Fruit fly (Drosophila melanogaster) whole organism, wandering third instar larva: ENCODE measurements around the gene SecCl.

Experiments
- CrebA ChIP-seq: fragments of 200-800 bp; sonication (Bioruptor generic); optimal IDR thresholded peaks from 2 replicates; lab custom pipeline; 2016; ENCODE audit warnings: missing biosample characterization, mild to moderate bottlenecking, missing genetic modification characterization, borderline replicate concordance
- Dfd ChIP-seq: fragments of >200 bp; optimal IDR thresholded peaks from 2 replicates; lab custom pipeline; 2017; ENCODE audit warnings: missing biosample characterization, missing genetic modification characterization
- HLH106 ChIP-seq: fragments of 200-800 bp; optimal IDR thresholded peaks from 3 replicates; lab custom pipeline; 2019; ENCODE audit warnings: missing biosample characterization, mild to moderate bottlenecking, missing genetic modification characterization, moderate library complexity
- Hnf4 ChIP-seq: fragments of 200-800 bp; sonication (Bioruptor generic); optimal IDR thresholded peaks from 2 replicates; lab custom pipeline; 2016; ENCODE audit warnings: missing biosample characterization, mild to moderate bottlenecking, missing genetic modification characterization
- N ChIP-seq: fragments of >200 bp; optimal IDR thresholded peaks from 2 replicates; lab custom pipeline; 2018; ENCODE audit warnings: missing biosample characterization, missing external identifiers, missing genetic modification characterization
- Rel ChIP-seq, 2 experiments: fragments of 200-800 bp; sonication (Bioruptor generic) in 1 of 2; optimal IDR thresholded peaks; 2 replicates in 1 of 2; 3 replicates in 1 of 2; lab custom pipeline; 2016 to 2019; ENCODE audit warnings: mild to moderate bottlenecking in 2 of 2, missing biosample characterization in 2 of 2, missing genetic modification characterization in 2 of 2, moderate library complexity in 1 of 2
- brk ChIP-seq: fragments of 200-800 bp; sonication (Bioruptor generic); optimal IDR thresholded peaks from 2 replicates; lab custom pipeline; 2016; ENCODE audit warnings: missing biosample characterization, mild to moderate bottlenecking, missing genetic modification characterization
- dsf ChIP-seq: sonication (Bioruptor generic); optimal IDR thresholded peaks from 2 replicates; lab custom pipeline; 2016; ENCODE audit warnings: missing biosample characterization, missing genetic modification characterization, borderline replicate concordance
- lola ChIP-seq: fragments of >200 bp; optimal IDR thresholded peaks from 2 replicates; lab custom pipeline; 2017; ENCODE audit warnings: missing biosample characterization, missing genetic modification characterization
- pan ChIP-seq: fragments of >200 bp; optimal IDR thresholded peaks from 2 replicates; lab custom pipeline; 2017
- sv ChIP-seq: fragments of 200-800 bp; sonication (Bioruptor generic); optimal IDR thresholded peaks from 3 replicates; lab custom pipeline; 2016; ENCODE audit warnings: missing biosample characterization, missing genetic modification characterization

DNA sequence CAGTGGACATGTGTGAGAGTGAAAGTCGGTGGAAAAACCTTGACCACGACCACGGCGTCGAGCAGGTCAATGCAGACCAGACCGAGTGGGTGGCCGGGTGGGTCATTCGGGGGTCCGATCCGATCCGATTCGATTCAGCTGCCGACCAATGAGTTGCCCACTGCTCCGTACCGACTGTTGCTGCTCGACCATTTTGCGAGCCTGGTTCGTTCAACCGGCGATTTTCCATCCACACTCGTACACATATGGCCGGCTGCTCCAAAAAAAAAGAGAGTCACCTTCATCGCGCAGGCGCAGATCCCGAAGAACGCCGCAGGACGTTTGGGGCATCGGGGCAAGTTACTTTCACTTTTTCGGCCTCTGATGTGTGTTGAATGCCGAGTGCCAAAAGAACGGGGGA is 25.4 kb upstream of the SecCl start:
- TF ChIP-seq CrebA (no peak), brk (GFP tag; lab: Kevin White, UChicago) (no peak), lola (GFP tag; lab: Kevin White, UChicago) (no peak), pan (lab: Kevin White, UChicago) (no peak), Hnf4 (GFP tag; lab: Kevin White, UChicago) (no peak), HLH106 (no peak), sv (no peak), dsf (GFP tag; lab: Kevin White, UChicago) (no peak), N (no peak), Rel (GFP tag; optimal IDR thresholded peaks at IDR 0.05; lab: Kevin White, UChicago) (no peak), Rel (tag; optimal IDR thresholded peaks at IDR 0.05; lab: Kevin White, UChicago) (no peak), Dfd (GFP tag; lab: Kevin White, UChicago) (no peak)
